Worm (Caenorhabditis elegans): Measurements from ENCODE around the gene sec-24.2.
A peak's percentile ranks its signal among the peaks of the same experiment; 100 is the strongest.

Gene sec-24.2

ce11 chrIV:12361392-12362092 is 950 bp upstream of the sec-24.2 start, which contains the start of the genes ccr-4 and ZC518.8 (continued):
- TF ChIP-seq efl-1 (GFP tag; optimal IDR thresholded peaks at IDR 0.05) (no peak), tlf-1 (GFP tag; optimal IDR thresholded peaks at IDR 0.05) (no peak), unc-62 (GFP tag; optimal IDR thresholded peaks at IDR 0.05) (no peak), K12H6.12 (tag; optimal IDR thresholded peaks at IDR 0.05) (no peak), nhr-120 (GFP tag; IDR thresholded peaks at IDR 0.05) (no peak), die-1 (tag; optimal IDR thresholded peaks at IDR 0.05) (no peak), aptf-2 (GFP tag; conservative IDR thresholded peaks at IDR 0.05) (no peak), mxl-1 (tag; optimal IDR thresholded peaks at IDR 0.05) (no peak), nfya-1 (tag; optimal IDR thresholded peaks at IDR 0.05; ENCODE audit: borderline replicate concordance, insufficient read depth) (no peak), nhr-179 (tag; optimal IDR thresholded peaks at IDR 0.05) (no peak), B0035.1 (tag; optimal IDR thresholded peaks at IDR 0.05) (no peak), Y53F4B.3 (GFP tag; IDR thresholded peaks at IDR 0.05) (no peak), snpc-3.4 (tag; optimal IDR thresholded peaks at IDR 0.05) (no peak), attf-6 (GFP tag; IDR thresholded peaks at IDR 0.05) (no peak), sptf-2 (GFP tag; optimal IDR thresholded peaks at IDR 0.05) (no peak), egrh-3 (GFP tag; IDR thresholded peaks at IDR 0.05) (no peak), fkh-3 (tag; optimal IDR thresholded peaks at IDR 0.05) (no peak), F23B12.7 (tag; optimal IDR thresholded peaks at IDR 0.05; ENCODE audit: insufficient read depth) (no peak), lin-26 (GFP tag; IDR thresholded peaks at IDR 0.05) (0 out of 2 replicates have a peak, but pooled peaks have one; percentile 50), ztf-28 (GFP tag; IDR thresholded peaks at IDR 0.05) (0 out of 2 replicates have a peak, but pooled peaks have one; percentile 32), lin-40 (tag; optimal IDR thresholded peaks at IDR 0.05) (no peak), ets-4 (GFP tag; optimal IDR thresholded peaks at IDR 0.05) (no peak), hrde-1 (tag; optimal IDR thresholded peaks at IDR 0.05; ENCODE audit: borderline replicate concordance) (no peak), rec-8 (tag; optimal IDR thresholded peaks at IDR 0.05) (no peak), Y53G8AR.9 (GFP tag; conservative IDR thresholded peaks at IDR 0.05) (no peak), ceh-27 (GFP tag; optimal IDR thresholded peaks at IDR 0.05) (no peak), nhr-80 (tag; optimal IDR thresholded peaks at IDR 0.05) (peak; percentile 40), dpff-1 (tag; optimal IDR thresholded peaks at IDR 0.05) (no peak), nhr-27 (tag; optimal IDR thresholded peaks at IDR 0.05) (no peak), B0336.3 (GFP tag; IDR thresholded peaks at IDR 0.05) (no peak), madf-8 (GFP tag; conservative IDR thresholded peaks at IDR 0.05) (no peak), nfya-2 (GFP tag; IDR thresholded peaks at IDR 0.05) (no peak)

DNA sequence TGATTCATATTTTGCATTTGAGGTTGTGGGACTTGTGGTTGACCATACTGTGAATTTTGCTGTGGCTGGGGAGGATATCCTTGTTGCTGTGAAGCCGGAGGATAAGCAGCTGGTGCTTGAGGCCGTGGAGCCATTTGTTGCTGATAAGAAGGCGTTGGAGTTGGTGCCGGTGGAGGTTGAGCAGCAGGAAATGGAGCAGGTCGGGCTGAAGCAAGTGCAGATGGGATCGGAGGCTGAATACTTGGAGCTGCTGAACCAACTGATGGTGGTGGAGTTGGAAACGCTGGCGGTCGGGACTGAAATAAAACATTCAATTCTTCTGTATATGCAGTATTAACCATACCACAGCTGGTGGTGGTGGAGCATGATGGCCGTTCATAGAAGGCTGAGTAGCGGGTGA is 613 bp downstream of the sec-24.2 start:
- TF ChIP-seq zfh-2 (GFP tag; conservative IDR thresholded peaks at IDR 0.05) (peak; percentile 62), egrh-3 (GFP tag; IDR thresholded peaks at IDR 0.05) (peak; percentile 34; the same call in 1 of the 2 replicates), atf-7 (tag; optimal IDR thresholded peaks at IDR 0.05) (no peak), D2030.7 (GFP tag; IDR thresholded peaks at IDR 0.05) (no peak)

DNA sequence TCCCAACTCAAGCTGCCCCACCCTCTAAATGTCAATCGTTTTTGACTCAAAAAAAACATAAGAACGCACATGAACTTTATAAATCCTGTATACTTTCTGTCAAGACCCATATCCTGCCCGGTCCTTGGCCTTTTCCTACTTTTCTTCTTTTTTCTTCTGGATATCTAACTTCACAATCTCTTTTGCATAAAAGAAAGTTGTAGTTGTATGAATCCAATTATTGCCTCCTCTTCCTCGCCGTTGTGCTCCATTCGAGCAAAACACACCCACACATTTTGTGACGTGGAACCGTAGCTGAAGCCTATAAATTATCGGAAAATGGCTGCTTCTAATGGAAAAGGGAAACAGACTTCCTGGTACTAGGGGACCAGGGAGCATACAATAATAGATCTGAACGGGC is 10.4 kb downstream of the sec-24.2 start:
- no peak for TF ChIP-seq sptf-2 (GFP tag; optimal IDR thresholded peaks at IDR 0.05)
- TF ChIP-seq nfyb-1 (GFP tag; IDR thresholded peaks at IDR 0.05) = no peak
- TF ChIP-seq let-607 (tag; optimal IDR thresholded peaks at IDR 0.05) = no peak
- TF ChIP-seq C06A6.2 (GFP tag; conservative IDR thresholded peaks at IDR 0.05) = no peak
- no peak for TF ChIP-seq attf-5 (GFP tag; optimal IDR thresholded peaks at IDR 0.05)
- no peak for TF ChIP-seq ceh-91 (GFP tag; IDR thresholded peaks at IDR 0.05)
- no peak for TF ChIP-seq pha-4 (tag; optimal IDR thresholded peaks at IDR 0.05)
- TF ChIP-seq F22D6.2 (tag; optimal IDR thresholded peaks at IDR 0.05) = no peak
- TF ChIP-seq B0035.1 (tag; optimal IDR thresholded peaks at IDR 0.05) = no peak
- TF ChIP-seq ama-1 (optimal IDR thresholded peaks at IDR 0.05) = no peak
- TF ChIP-seq ama-1 (GFP tag; optimal IDR thresholded peaks at IDR 0.05) = no peak
